Fruit fly (Drosophila melanogaster) whole organism, embryonic: ENCODE results near the gene CG15140.

Experiments used
- Aef1 ChIP-seq: fragments of 200-800 bp; sonication (Bioruptor generic); IDR thresholded peaks from 3 replicates; pipeline ENCODE4 v1.3.6; 2022; ENCODE audit warnings: missing biosample characterization, missing genetic modification characterization
- CG10654 ChIP-seq: fragments of 200-800 bp; sonication (Bioruptor generic); optimal IDR thresholded peaks from 2 replicates; lab custom pipeline; 2016; ENCODE audit warnings: missing biosample characterization, missing genetic modification characterization
- CG10959 ChIP-seq: fragments of 200-800 bp; sonication (Bioruptor generic); IDR thresholded peaks from 2 replicates; pipeline ENCODE4 v1.3.6; 2022; ENCODE audit warnings: missing biosample characterization, missing genetic modification characterization
- CG11696 ChIP-seq: fragments of 200-800 bp; sonication (Bioruptor generic); IDR thresholded peaks from 2 replicates; pipeline ENCODE4 v1.3.6; 2022; ENCODE audit warnings: missing biosample characterization, missing genetic modification characterization
- CG12071 ChIP-seq: fragments of 200-800 bp; sonication (Bioruptor generic); optimal IDR thresholded peaks from 3 replicates; lab custom pipeline; 2018; ENCODE audit warnings: missing biosample characterization, mild to moderate bottlenecking, missing genetic modification characterization
- CG1233 ChIP-seq: fragments of 200-800 bp; sonication (Bioruptor generic); optimal IDR thresholded peaks from 4 replicates; lab custom pipeline; 2018; ENCODE audit warnings: missing biosample characterization, mild to moderate bottlenecking, missing genetic modification characterization
- CG12659 ChIP-seq: fragments of 200-800 bp; sonication (Bioruptor generic); optimal IDR thresholded peaks from 3 replicates; lab custom pipeline; 2017; ENCODE audit warnings: mild to moderate bottlenecking, missing biosample characterization, missing genetic modification reagents, missing genetic modification characterization
- CG12744 ChIP-seq: fragments of 200-800 bp; sonication (Bioruptor generic); optimal IDR thresholded peaks from 2 replicates; lab custom pipeline; 2016; ENCODE audit warnings: missing biosample characterization, missing genetic modification characterization
- CG15696 ChIP-seq: fragments of 200-800 bp; sonication (Bioruptor generic); optimal IDR thresholded peaks from 2 replicates; lab custom pipeline; 2019; ENCODE audit warnings: missing biosample characterization, mild to moderate bottlenecking, missing genetic modification characterization, moderate library complexity
- CG1647 ChIP-seq: fragments of 200-800 bp; sonication (Bioruptor generic); optimal IDR thresholded peaks from 3 replicates; lab custom pipeline; 2016; ENCODE audit warnings: missing biosample characterization, missing genetic modification characterization
- CG17359 ChIP-seq: fragments of 200-800 bp; sonication (Bioruptor generic); optimal IDR thresholded peaks from 3 replicates; lab custom pipeline; 2018; ENCODE audit warnings: missing biosample characterization, mild to moderate bottlenecking, missing genetic modification characterization, moderate library complexity
- CG18476 ChIP-seq: fragments of 200-800 bp; sonication (Bioruptor generic); optimal IDR thresholded peaks from 2 replicates; lab custom pipeline; 2016; ENCODE audit warnings: missing biosample characterization, mild to moderate bottlenecking, missing genetic modification characterization
- CG31365 ChIP-seq: fragments of 200-800 bp; sonication (Bioruptor generic); optimal IDR thresholded peaks from 2 replicates; lab custom pipeline; 2018; ENCODE audit warnings: missing biosample characterization, mild to moderate bottlenecking, missing genetic modification characterization
- CG33213 ChIP-seq: fragments of 200-800 bp; sonication (Bioruptor generic); optimal IDR thresholded peaks from 3 replicates; lab custom pipeline; 2016; ENCODE audit warnings: missing biosample characterization, missing genetic modification characterization
- CG33557 ChIP-seq: fragments of 200-800 bp; sonication (Bioruptor generic); optimal IDR thresholded peaks from 2 replicates; lab custom pipeline; 2019; ENCODE audit warnings: missing biosample characterization, mild to moderate bottlenecking, missing genetic modification characterization, moderate library complexity
- CG4820 ChIP-seq: fragments of 200-800 bp; sonication (Bioruptor generic); optimal IDR thresholded peaks from 3 replicates; lab custom pipeline; 2016; ENCODE audit warnings: missing biosample characterization, missing genetic modification characterization
- CG5245 ChIP-seq: fragments of 200-800 bp; sonication (Bioruptor generic); optimal IDR thresholded peaks from 3 replicates; lab custom pipeline; 2016; ENCODE audit warnings: missing biosample characterization, missing genetic modification characterization
- CG8281 ChIP-seq: fragments of 200-800 bp; sonication (Bioruptor generic); optimal IDR thresholded peaks from 2 replicates; lab custom pipeline; 2018; ENCODE audit warnings: missing biosample characterization, mild to moderate bottlenecking, missing genetic modification characterization, moderate library complexity
- Deaf1 ChIP-seq: fragments of 200-800 bp; optimal IDR thresholded peaks from 3 replicates; lab custom pipeline; 2019; ENCODE audit warnings: missing biosample characterization, mild to moderate bottlenecking, missing genetic modification characterization, moderate library complexity
- Doc2 ChIP-seq: fragments of 200-800 bp; sonication (Bioruptor generic); IDR thresholded peaks from 2 replicates; pipeline ENCODE4 v1.3.6; 2022; ENCODE audit warnings: missing biosample characterization, missing genetic modification characterization
- E2f1 ChIP-seq: fragments of 200-800 bp; sonication (Bioruptor generic); IDR thresholded peaks from 2 replicates; pipeline ENCODE4 v1.3.6; 2022; ENCODE audit warnings: missing biosample characterization, missing genetic modification characterization
- Hand ChIP-seq: fragments of 200-800 bp; sonication (Bioruptor generic); optimal IDR thresholded peaks from 2 replicates; lab custom pipeline; 2017; ENCODE audit warnings: mild to moderate bottlenecking, missing biosample characterization, missing genetic modification reagents, missing genetic modification characterization
- Hsf ChIP-seq: fragments of 200-800 bp; sonication (Bioruptor generic); optimal IDR thresholded peaks from 3 replicates; lab custom pipeline; 2016; ENCODE audit warnings: missing biosample characterization, missing genetic modification characterization
- Kr ChIP-seq: fragments of 200-800 bp; sonication (Bioruptor generic); optimal IDR thresholded peaks from 2 replicates; lab custom pipeline; 2017; ENCODE audit warnings: missing biosample characterization, mild to moderate bottlenecking, missing genetic modification characterization
- Lhr ChIP-seq: fragments of 200-800 bp; sonication (Bioruptor generic); optimal IDR thresholded peaks from 3 replicates; lab custom pipeline; 2017; ENCODE audit warnings: mild to moderate bottlenecking, missing biosample characterization, missing genetic modification reagents, missing genetic modification characterization
- Mes4 ChIP-seq: fragments of 200-800 bp; sonication (Bioruptor generic); optimal IDR thresholded peaks from 2 replicates; lab custom pipeline; 2016; ENCODE audit warnings: missing biosample characterization, missing genetic modification characterization
- Nf-YC ChIP-seq: fragments of 200-800 bp; optimal IDR thresholded peaks from 3 replicates; lab custom pipeline; 2019; ENCODE audit warnings: missing biosample characterization, mild to moderate bottlenecking, missing genetic modification characterization, moderate library complexity
- ara ChIP-seq: fragments of 200-800 bp; sonication (Bioruptor generic); IDR thresholded peaks from 2 replicates; pipeline ENCODE4 v1.3.6; 2022; ENCODE audit warnings: missing biosample characterization, missing genetic modification characterization
- ash1 ChIP-seq: fragments of 200-800 bp; sonication (Bioruptor generic); optimal IDR thresholded peaks from 2 replicates; lab custom pipeline; 2018; ENCODE audit warnings: missing biosample characterization, mild to moderate bottlenecking, missing genetic modification characterization
- bcd ChIP-seq: fragments of 200-800 bp; sonication (Bioruptor generic); optimal IDR thresholded peaks from 2 replicates; lab custom pipeline; 2017; ENCODE audit warnings: missing biosample characterization, mild to moderate bottlenecking, missing genetic modification characterization
- chn ChIP-seq: fragments of 200-800 bp; sonication (Bioruptor generic); optimal IDR thresholded peaks from 2 replicates; lab custom pipeline; 2016; ENCODE audit warnings: missing biosample characterization, missing genetic modification characterization
- esg ChIP-seq: fragments of 200-800 bp; sonication (Bioruptor generic); conservative IDR thresholded peaks from 2 replicates; pipeline ENCODE4 v1.3.6; 2022; ENCODE audit warnings: missing biosample characterization, missing genetic modification characterization
- gem ChIP-seq: fragments of 200-800 bp; sonication (Bioruptor generic); optimal IDR thresholded peaks from 2 replicates; lab custom pipeline; 2019; ENCODE audit warnings: missing biosample characterization, mild to moderate bottlenecking, missing genetic modification characterization, moderate library complexity
- gsb-n ChIP-seq: fragments of 200-800 bp; sonication (Bioruptor generic); optimal IDR thresholded peaks from 3 replicates; lab custom pipeline; 2018; ENCODE audit warnings: missing biosample characterization, mild to moderate bottlenecking, missing genetic modification characterization
- kay ChIP-seq: fragments of 200-800 bp; sonication (Bioruptor generic); optimal IDR thresholded peaks from 2 replicates; lab custom pipeline; 2016; ENCODE audit warnings: missing biosample characterization, missing genetic modification characterization
- lov ChIP-seq, 2 experiments: fragments of 200-800 bp in 1 of 2; fragments of >200 bp in 1 of 2; sonication (Bioruptor generic) in 1 of 2; IDR thresholded peaks in 1 of 2; optimal IDR thresholded peaks in 1 of 2; 2 replicates in 1 of 2; 3 replicates in 1 of 2; pipeline versions ENCODE4 v1.3.6 to Lab custom; 2017 to 2022; ENCODE audit warnings: missing biosample characterization in 1 of 2, missing genetic modification characterization in 1 of 2
- nerfin-1 ChIP-seq: fragments of 200-800 bp; sonication (Bioruptor generic); optimal IDR thresholded peaks from 3 replicates; lab custom pipeline; 2019; ENCODE audit warnings: missing biosample characterization, mild to moderate bottlenecking, missing genetic modification characterization, moderate library complexity
- nmo ChIP-seq: fragments of 200-800 bp; sonication (Bioruptor generic); optimal IDR thresholded peaks from 2 replicates; lab custom pipeline; 2018; ENCODE audit warnings: missing biosample characterization, mild to moderate bottlenecking, missing genetic modification characterization, moderate library complexity
- prd ChIP-seq, 3 experiments: fragments of >200 bp in 2 of 3; fragments of 200-800 bp in 1 of 3; sonication (Bioruptor generic) in 1 of 3; optimal IDR thresholded peaks in 2 of 3; IDR thresholded peaks in 1 of 3; 2 replicates in 2 of 3; 3 replicates in 1 of 3; pipeline versions ENCODE4 v1.3.6 to Lab custom; 2017 to 2022; ENCODE audit warnings: missing biosample characterization in 1 of 3, missing genetic modification characterization in 1 of 3
- run ChIP-seq: fragments of 200-800 bp; sonication (Bioruptor generic); optimal IDR thresholded peaks from 3 replicates; lab custom pipeline; 2018; ENCODE audit warnings: missing biosample characterization, mild to moderate bottlenecking, missing genetic modification characterization
- sd ChIP-seq: fragments of 200-800 bp; sonication (Bioruptor generic); optimal IDR thresholded peaks from 3 replicates; lab custom pipeline; 2018; ENCODE audit warnings: missing biosample characterization, mild to moderate bottlenecking, missing genetic modification characterization, moderate library complexity
- seq ChIP-seq: fragments of 200-800 bp; sonication (Bioruptor generic); IDR thresholded peaks from 2 replicates; pipeline ENCODE4 v1.3.6; 2022; ENCODE audit warnings: missing biosample characterization, missing genetic modification characterization
- slbo ChIP-seq: fragments of 200-800 bp; sonication (Bioruptor generic); IDR thresholded peaks from 2 replicates; pipeline ENCODE4 v1.3.6; 2022; ENCODE audit warnings: missing biosample characterization, missing genetic modification characterization
- tap ChIP-seq: fragments of 200-800 bp; optimal IDR thresholded peaks from 3 replicates; lab custom pipeline; 2019; ENCODE audit warnings: missing biosample characterization, mild to moderate bottlenecking, missing genetic modification characterization, moderate library complexity
- tio ChIP-seq: fragments of 200-800 bp; sonication (Bioruptor generic); optimal IDR thresholded peaks from 2 replicates; lab custom pipeline; 2017; ENCODE audit warnings: missing biosample characterization, missing genetic modification characterization, inconsistent platforms
- ttk ChIP-seq: fragments of 200-800 bp; sonication (Bioruptor generic); IDR thresholded peaks from 2 replicates; pipeline ENCODE4 v2.1.2; 2022; ENCODE audit warnings: missing biosample characterization, missing genetic modification characterization
- unpg ChIP-seq: fragments of 200-800 bp; sonication (Bioruptor generic); optimal IDR thresholded peaks from 3 replicates; lab custom pipeline; 2018; ENCODE audit warnings: missing biosample characterization, mild to moderate bottlenecking, missing genetic modification characterization, moderate library complexity
- zen ChIP-seq: fragments of 200-800 bp; sonication (Bioruptor generic); optimal IDR thresholded peaks from 3 replicates; lab custom pipeline; 2018; ENCODE audit warnings: missing biosample characterization, mild to moderate bottlenecking, missing genetic modification characterization, moderate library complexity

Gene CG15140

DNA sequence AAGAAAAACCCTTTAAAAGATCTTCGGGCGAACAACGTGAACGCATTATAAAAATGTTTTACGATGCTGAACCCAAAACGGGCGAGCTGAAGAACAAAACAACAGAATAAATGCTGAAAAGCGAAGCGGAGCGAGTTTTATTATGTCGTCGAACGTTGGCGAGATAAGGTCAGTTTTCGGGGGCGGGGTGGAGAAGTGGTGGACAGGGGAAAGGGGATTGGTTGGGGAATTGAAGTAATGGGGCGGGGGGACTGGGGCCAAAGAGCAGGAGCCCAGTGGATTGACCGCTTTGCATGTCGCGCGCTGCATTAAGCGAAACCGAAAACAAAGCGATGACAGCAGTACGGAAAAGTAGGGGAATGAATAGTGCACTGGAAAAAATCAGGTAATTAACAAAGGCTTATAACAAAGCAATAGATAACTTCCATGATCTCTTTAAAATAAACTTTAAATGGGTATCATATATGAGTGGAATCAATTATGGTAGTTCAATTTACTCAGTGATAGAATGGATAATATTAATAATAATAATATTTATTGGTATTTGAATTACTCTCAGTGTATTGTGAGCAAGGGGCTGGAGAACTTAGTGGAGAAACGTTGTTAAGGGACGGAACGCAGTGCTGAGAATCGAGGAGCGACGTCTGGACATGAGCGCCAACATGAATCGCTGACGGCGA, 42.8 kb upstream of the CG15140 start (continued):
- TF ChIP-seq CG12659 = no peak
- peak; percentile 56 for TF ChIP-seq ttk
- no peak for TF ChIP-seq Kr (GFP tag; lab: Kevin White, UChicago)
- peak; percentile 70 for TF ChIP-seq tap (tag; lab: Kevin White, UChicago)
- TF ChIP-seq seq (GFP tag; lab: Robert Waterston, UW) = 0 out of 2 replicates have a peak, but pooled peaks have one; percentile 15
- TF ChIP-seq CG33557 (GFP tag; lab: Kevin White, UChicago) = no peak
- peak; percentile 76 for TF ChIP-seq CG17359
- TF ChIP-seq gem (tag; lab: Kevin White, UChicago) = peak; percentile 55
- peak; percentile 55 for TF ChIP-seq CG5245 (GFP tag; lab: Kevin White, UChicago)
- TF ChIP-seq CG12744 (GFP tag; lab: Kevin White, UChicago) = no peak
- TF ChIP-seq CG15696 (tag; lab: Kevin White, UChicago) = peak; percentile 57
- peak; percentile 9 for TF ChIP-seq Lhr
- peak; percentile 24; the same call in 1 of the 3 replicates for TF ChIP-seq Aef1 (GFP tag; lab: Robert Waterston, UW)
- TF ChIP-seq CG8281 = peak; percentile 52
- no peak for TF ChIP-seq prd (optimal IDR thresholded peaks at IDR 0.05; lab: Kevin White, UChicago)
- peak; percentile 75 for TF ChIP-seq prd (GFP tag; IDR thresholded peaks at IDR 0.05; lab: Robert Waterston, UW)
- peak; percentile 33 for TF ChIP-seq CG1233 (GFP tag; lab: Kevin White, UChicago)
- TF ChIP-seq slbo (GFP tag; lab: Robert Waterston, UW) = no peak
- TF ChIP-seq lov (optimal IDR thresholded peaks at IDR 0.05; lab: Kevin White, UChicago) = no peak
- TF ChIP-seq lov (GFP tag; IDR thresholded peaks at IDR 0.05; lab: Robert Waterston, UW) = no peak; the same call in 2 of the 3 replicates
- peak; percentile 45; the same call in 1 of the 2 replicates for TF ChIP-seq esg (GFP tag; lab: Robert Waterston, UW)
- no peak for TF ChIP-seq CG1647 (GFP tag; lab: Kevin White, UChicago)
- peak; percentile 7 for TF ChIP-seq chn (GFP tag; lab: Kevin White, UChicago)
- TF ChIP-seq sd (tag; lab: Kevin White, UChicago) = no peak
- peak; percentile 80 for TF ChIP-seq nmo (GFP tag; lab: Kevin White, UChicago)
- no peak for TF ChIP-seq CG31365
- TF ChIP-seq zen (tag; lab: Kevin White, UChicago) = peak; percentile 53
- TF ChIP-seq CG11696 (GFP tag; lab: Robert Waterston, UW) = no peak
- TF ChIP-seq nerfin-1 (tag; lab: Kevin White, UChicago) = peak; percentile 69
- TF ChIP-seq Nf-YC = no peak
- TF ChIP-seq run (tag; lab: Kevin White, UChicago) = no peak
- TF ChIP-seq CG10654 = peak; percentile 61
- TF ChIP-seq gsb-n = peak; percentile 54
- TF ChIP-seq Deaf1 (tag; lab: Kevin White, UChicago) = peak; percentile 34
- peak; percentile 54; the same call in 1 of the 2 replicates for TF ChIP-seq CG10959 (GFP tag; lab: Robert Waterston, UW)
- no peak for TF ChIP-seq Doc2 (GFP tag; lab: Robert Waterston, UW)
- peak; percentile 7 for TF ChIP-seq CG18476
- TF ChIP-seq tio (GFP tag; lab: Kevin White, UChicago) = no peak
- TF ChIP-seq ash1 (GFP tag; lab: Kevin White, UChicago) = no peak
- TF ChIP-seq CG4820 (GFP tag; lab: Kevin White, UChicago) = peak; percentile 75
- peak; percentile 47; the same call in 1 of the 2 replicates for TF ChIP-seq E2f1 (GFP tag; lab: Robert Waterston, UW)
- peak; percentile 49 for TF ChIP-seq bcd (GFP tag; lab: Kevin White, UChicago)
- TF ChIP-seq kay (GFP tag; lab: Kevin White, UChicago) = peak; percentile 31
- TF ChIP-seq unpg (GFP tag; lab: Kevin White, UChicago) = peak; percentile 34
- TF ChIP-seq Hand = no peak
- no peak for TF ChIP-seq Hsf (GFP tag; lab: Kevin White, UChicago)
- TF ChIP-seq Mes4 (GFP tag; lab: Kevin White, UChicago) = no peak
- no peak for TF ChIP-seq CG33213 (GFP tag; lab: Kevin White, UChicago)
- peak; percentile 80 for TF ChIP-seq ara (GFP tag; lab: Robert Waterston, UW)
- no peak for TF ChIP-seq CG12071 (GFP tag; lab: Kevin White, UChicago)
